Worm (Caenorhabditis elegans) whole organism, mixed stage, embryonic: ENCODE data around the gene nyn-1.

Experiments
- ces-1 ChIP-seq: fragments of 150-350 bp; optimal IDR thresholded peaks from 2 replicates; lab custom pipeline; 2014; ENCODE audit warnings: missing biosample characterization, missing genetic modification reagents, missing genetic modification characterization
- lin-13 ChIP-seq: fragments of 150-350 bp; optimal IDR thresholded peaks from 2 replicates; lab custom pipeline; 2014; ENCODE audit warnings: missing biosample characterization, missing genetic modification characterization
- nhr-12 ChIP-seq: fragments of 150-350 bp; optimal IDR thresholded peaks from 2 replicates; lab custom pipeline; 2014; ENCODE audit warnings: missing biosample characterization, missing genetic modification characterization
- nhr-28 ChIP-seq: fragments of 150-350 bp; optimal IDR thresholded peaks from 2 replicates; lab custom pipeline; 2014; ENCODE audit warnings: missing biosample characterization, missing genetic modification characterization
- nhr-76 ChIP-seq: sonication (generic microtip); optimal IDR thresholded peaks from 2 replicates; lab custom pipeline; 2017; ENCODE audit warnings: missing biosample characterization, missing genetic modification characterization

DNA sequence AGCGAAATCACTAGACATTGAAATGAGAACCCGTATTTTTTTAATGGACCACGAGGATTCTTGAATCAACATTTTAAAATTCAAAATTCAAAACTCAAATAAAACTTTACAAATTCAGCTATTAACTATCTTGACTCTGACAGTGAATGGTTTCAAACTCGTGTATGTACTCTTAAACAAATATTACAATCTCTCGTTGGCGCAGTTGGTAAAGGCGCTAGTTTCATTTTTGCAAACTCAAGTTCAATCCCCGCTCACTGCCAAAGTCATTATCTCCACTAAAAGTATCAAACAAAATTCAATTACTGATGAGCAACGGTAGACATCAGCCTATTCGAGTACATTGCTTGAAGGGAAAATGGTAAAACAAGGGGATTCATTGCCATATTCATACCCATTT is 14.7 kb upstream of the nyn-1 start:
- TF ChIP-seq lin-13 (tag; lab: Kevin White, UChicago) (no peak), ces-1 (no peak), nhr-76 (tag; lab: Kevin White, UChicago) (no peak), nhr-12 (no peak), nhr-28 (tag; lab: Kevin White, UChicago) (no peak)
